Worm (Caenorhabditis elegans) whole organism, young adult: ENCODE results near the gene fbxb-65.
"Not testable (repeated sequence)": the region's sequence is repeated elsewhere in the genome, so short reads cannot be mapped to it uniquely, and the experiment has no call there.

ENCODE experiments used
- B0261.1 ChIP-seq: sonication (generic microtip); optimal IDR thresholded peaks from 2 replicates; lab custom pipeline; 2016; ENCODE audit warnings: mild to moderate bottlenecking, missing genetic modification characterization, moderate library complexity, missing compliant biosample characterization
- C06A6.2 ChIP-seq: fragments of 200-800 bp; sonication (Bioruptor generic); conservative IDR thresholded peaks from 2 replicates; pipeline ENCODE4 v1.3.6; 2022; ENCODE audit warnings: missing genetic modification characterization, missing compliant biosample characterization
- D2030.7 ChIP-seq: fragments of 200-800 bp; sonication (Bioruptor generic); IDR thresholded peaks from 2 replicates; pipeline ENCODE4 v1.3.6; 2022; ENCODE audit warnings: missing genetic modification reagents, missing genetic modification characterization, missing compliant biosample characterization
- F10E7.11 ChIP-seq: sonication (generic microtip); optimal IDR thresholded peaks from 2 replicates; lab custom pipeline; 2017; ENCODE audit warnings: mild to moderate bottlenecking, missing genetic modification characterization, moderate library complexity, missing compliant biosample characterization
- F22D6.2 ChIP-seq: sonication (generic microtip); optimal IDR thresholded peaks from 2 replicates; lab custom pipeline; 2016; ENCODE audit warnings: mild to moderate bottlenecking, missing genetic modification characterization, missing compliant biosample characterization
- Y53F4B.3 ChIP-seq: fragments of 200-800 bp; sonication (Bioruptor generic); IDR thresholded peaks from 2 replicates; pipeline ENCODE4 v1.3.6; 2022; ENCODE audit warnings: missing genetic modification reagents, missing genetic modification characterization, missing compliant biosample characterization
- Y53G8AR.9 ChIP-seq: fragments of 200-800 bp; sonication (Bioruptor generic); conservative IDR thresholded peaks from 2 replicates; pipeline ENCODE4 v1.3.6; 2022; ENCODE audit warnings: missing genetic modification reagents, missing genetic modification characterization, missing compliant biosample characterization
- Y56A3A.18 ChIP-seq: fragments of 200-800 bp; sonication (Bioruptor generic); IDR thresholded peaks from 2 replicates; pipeline ENCODE4 v1.3.6; 2022; ENCODE audit warnings: missing genetic modification reagents, missing genetic modification characterization, missing compliant biosample characterization
- Y67H2A.10 ChIP-seq: fragments of 200-800 bp; sonication (Bioruptor generic); conservative IDR thresholded peaks from 2 replicates; pipeline ENCODE4 v1.3.6; 2022; ENCODE audit warnings: missing genetic modification reagents, missing genetic modification characterization, missing compliant biosample characterization
- ZK185.1 ChIP-seq: sonication (generic microtip); optimal IDR thresholded peaks from 2 replicates; lab custom pipeline; 2016; ENCODE audit warnings: mild to moderate bottlenecking, missing genetic modification characterization, missing compliant biosample characterization; ENCODE audit not compliant: poor library complexity, severe bottlenecking
- ama-1 ChIP-seq, 3 experiments: fragments of 150-350 bp in 1 of 3; sonication (generic microtip) in 2 of 3; optimal IDR thresholded peaks; 2 replicates each; lab custom pipeline; 2014 to 2018; ENCODE audit warnings: missing biosample characterization in 2 of 3, missing genetic modification characterization in 2 of 3, missing genetic modification reagents in 2 of 3
- atf-7 ChIP-seq: sonication (generic microtip); optimal IDR thresholded peaks from 2 replicates; lab custom pipeline; 2017; ENCODE audit warnings: mild to moderate bottlenecking, missing genetic modification characterization, missing compliant biosample characterization
- attf-3 ChIP-seq: fragments of 200-800 bp; sonication (Bioruptor generic); conservative IDR thresholded peaks from 2 replicates; pipeline ENCODE4 v1.3.6; 2022; ENCODE audit warnings: missing genetic modification reagents, missing genetic modification characterization, missing compliant biosample characterization
- attf-5 ChIP-seq: fragments of 200-800 bp; sonication (Bioruptor generic); optimal IDR thresholded peaks from 2 replicates; lab custom pipeline; 2018; ENCODE audit warnings: mild to moderate bottlenecking, missing genetic modification characterization, missing compliant biosample characterization
- cebp-2 ChIP-seq: fragments of 200-800 bp; sonication (Bioruptor generic); IDR thresholded peaks from 2 replicates; pipeline ENCODE4 v1.3.6; 2022; ENCODE audit warnings: missing genetic modification characterization, missing compliant biosample characterization
- ceh-27 ChIP-seq: fragments of 200-800 bp; sonication (Bioruptor generic); optimal IDR thresholded peaks from 2 replicates; lab custom pipeline; 2018; ENCODE audit warnings: mild to moderate bottlenecking, missing genetic modification characterization, moderate library complexity, missing compliant biosample characterization
- ceh-58 ChIP-seq: fragments of 200-800 bp; sonication (Bioruptor generic); IDR thresholded peaks from 2 replicates; pipeline ENCODE4 v1.3.6; 2022; ENCODE audit warnings: missing genetic modification characterization, missing compliant biosample characterization
- chd-7 ChIP-seq: sonication (generic microtip); optimal IDR thresholded peaks from 2 replicates; lab custom pipeline; 2016; ENCODE audit warnings: mild to moderate bottlenecking, missing genetic modification characterization, moderate library complexity, missing compliant biosample characterization
- dox-1 ChIP-seq: fragments of 200-800 bp; sonication (Bioruptor generic); IDR thresholded peaks from 2 replicates; pipeline ENCODE4 v1.3.6; 2022; ENCODE audit warnings: missing genetic modification reagents, missing genetic modification characterization, missing compliant biosample characterization
- ekl-4 ChIP-seq: fragments of 200-800 bp; sonication (Bioruptor generic); IDR thresholded peaks from 2 replicates; pipeline ENCODE4 v1.3.6; 2022; ENCODE audit warnings: missing genetic modification reagents, missing genetic modification characterization, missing compliant biosample characterization
- hlh-26 ChIP-seq: fragments of 200-800 bp; sonication (Bioruptor generic); conservative IDR thresholded peaks from 2 replicates; pipeline ENCODE4 v1.3.6; 2022; ENCODE audit warnings: missing genetic modification reagents, missing genetic modification characterization, missing compliant biosample characterization
- hsf-1 ChIP-seq: fragments of 200-800 bp; sonication (Bioruptor generic); IDR thresholded peaks from 2 replicates; pipeline ENCODE4 v1.3.6; 2022; ENCODE audit warnings: missing genetic modification reagents, missing genetic modification characterization, missing compliant biosample characterization
- lin-35 ChIP-seq, 3 experiments: fragments of 150-350 bp in 2 of 3; sonication (generic microtip) in 1 of 3; optimal IDR thresholded peaks; 2 replicates each; lab custom pipeline; 2014 to 2018; ENCODE audit warnings: missing biosample characterization in 3 of 3, missing genetic modification characterization in 3 of 3, missing genetic modification reagents in 3 of 3
- lin-40 ChIP-seq: sonication (generic microtip); optimal IDR thresholded peaks from 2 replicates; lab custom pipeline; 2016; ENCODE audit warnings: missing genetic modification characterization, mild to moderate bottlenecking, missing compliant biosample characterization, missing genotype, missing genetic modification reagents
- madf-6 ChIP-seq: fragments of 200-800 bp; sonication (Bioruptor generic); IDR thresholded peaks from 2 replicates; pipeline ENCODE4 v1.3.6; 2022; ENCODE audit warnings: missing genetic modification reagents, missing genetic modification characterization, missing compliant biosample characterization
- madf-8 ChIP-seq: fragments of 200-800 bp; sonication (Bioruptor generic); conservative IDR thresholded peaks from 2 replicates; pipeline ENCODE4 v1.3.6; 2022; ENCODE audit warnings: missing genetic modification reagents, missing genetic modification characterization, missing compliant biosample characterization
- mcd-1 ChIP-seq: fragments of 200-800 bp; sonication (Bioruptor generic); IDR thresholded peaks from 2 replicates; pipeline ENCODE4 v1.3.6; 2022; ENCODE audit warnings: missing genetic modification reagents, missing genetic modification characterization, missing compliant biosample characterization
- nhr-80 ChIP-seq: sonication (generic microtip); optimal IDR thresholded peaks from 2 replicates; lab custom pipeline; 2016; ENCODE audit warnings: missing genetic modification characterization, missing compliant biosample characterization
- pha-4 ChIP-seq: fragments of 150-350 bp; sonication (generic microtip); optimal IDR thresholded peaks from 2 replicates; lab custom pipeline; 2014; ENCODE audit warnings: missing biosample characterization, missing genetic modification reagents, missing genetic modification characterization
- rcor-1 ChIP-seq: fragments of 200-800 bp; sonication (Bioruptor generic); IDR thresholded peaks from 2 replicates; pipeline ENCODE4 v1.3.6; 2022; ENCODE audit warnings: missing genetic modification reagents, missing genetic modification characterization, missing compliant biosample characterization
- rpc-1 ChIP-seq, 2 experiments: fragments of 150-350 bp in 1 of 2; sonication (generic microtip) in 1 of 2; optimal IDR thresholded peaks; 2 replicates each; lab custom pipeline; 2014 to 2018; ENCODE audit warnings: missing biosample characterization in 1 of 2, missing genetic modification characterization in 1 of 2, missing genetic modification reagents in 1 of 2, missing genotype in 1 of 2
- somi-1 ChIP-seq: fragments of 200-800 bp; sonication (Bioruptor generic); optimal IDR thresholded peaks from 2 replicates; lab custom pipeline; 2018; ENCODE audit warnings: mild to moderate bottlenecking, missing genetic modification characterization, missing compliant biosample characterization
- tbp1 ChIP-seq: fragments of 200-800 bp; sonication (Bioruptor generic); optimal IDR thresholded peaks from 2 replicates; lab custom pipeline; 2018; ENCODE audit warnings: mild to moderate bottlenecking, missing genetic modification characterization, missing compliant biosample characterization
- zim-3 ChIP-seq: sonication (generic microtip); optimal IDR thresholded peaks from 2 replicates; lab custom pipeline; 2017; ENCODE audit warnings: mild to moderate bottlenecking, missing genetic modification characterization, moderate library complexity, missing compliant biosample characterization
- ztf-22 ChIP-seq: fragments of 200-800 bp; sonication (Bioruptor generic); optimal IDR thresholded peaks from 2 replicates; lab custom pipeline; 2018; ENCODE audit warnings: mild to moderate bottlenecking, missing genetic modification characterization, moderate library complexity, missing compliant biosample characterization
- ztf-28 ChIP-seq: fragments of 200-800 bp; sonication (Bioruptor generic); IDR thresholded peaks from 2 replicates; pipeline ENCODE4 v1.3.6; 2022; ENCODE audit warnings: missing genetic modification reagents, missing genetic modification characterization, missing compliant biosample characterization

Gene fbxb-65

ce11 chrV:19312975-19313374 is 16.4 kb upstream of the fbxb-65 start, which contains the start of gene fbxb-64:
Gene fbxb-64 (plus strand): TSS chrV:19313275.
- 0 out of 2 replicates have a peak, but pooled peaks have one; percentile 6 for TF ChIP-seq dox-1 (GFP tag; lab: Robert Waterston, UW)
- no peak for TF ChIP-seq ekl-4 (GFP tag; lab: Robert Waterston, UW)

ce11 chrV:19317058-19317457 is 12.3 kb upstream of the fbxb-65 start, which contains the start of gene srh-208:
Gene srh-208 (plus strand): TSS chrV:19317358.
- not testable (repeated sequence) for TF ChIP-seq Y53F4B.3; zim-3; ceh-27 (GFP tag; lab: Kevin White, UChicago)

- TF ChIP-seq B0261.1 (tag; lab: Kevin White, UChicago) (no peak), nhr-80 (tag; lab: Kevin White, UChicago) (peak; percentile 36), ceh-27 (GFP tag; lab: Kevin White, UChicago) (no peak), F10E7.11 (tag; lab: Kevin White, UChicago) (no peak), chd-7 (no peak), Y67H2A.10 (GFP tag; lab: Robert Waterston, UW) (no peak)
- TF ChIP-seq, all 124 proteins: peak for 1
These were observed 9.8 kb upstream of the fbxb-65 start, which contains the start of gene C43D7.7 for ce11 chrV:19319460-19319995. Gene C43D7.7 (minus strand): TSS chrV:19319510.

ce11 chrV:19320385-19320784 is 9.0 kb upstream of the fbxb-65 start, which contains the start of gene sdz-6:
Gene sdz-6 (plus strand): TSS chrV:19320613.
- TF ChIP-seq attf-5 (GFP tag; lab: Kevin White, UChicago): no peak
- no peak for TF ChIP-seq Y53G8AR.9 (GFP tag; lab: Robert Waterston, UW)
- no peak for TF ChIP-seq atf-7 (tag; lab: Kevin White, UChicago)
- TF ChIP-seq lin-35 (GFP tag; optimal IDR thresholded peaks at IDR 0.05; lab: Kevin White, UChicago): no peak

ce11 chrV:19322387-19322786 is 7.0 kb upstream of the fbxb-65 start, which contains the start of gene C43D7.4:
Gene C43D7.4 (minus strand): TSS chrV:19322487.
- TF ChIP-seq mcd-1 (GFP tag; lab: Robert Waterston, UW) (no peak), C06A6.2 (GFP tag; lab: Robert Waterston, UW) (no peak), hlh-26 (GFP tag; lab: Robert Waterston, UW) (no peak), F22D6.2 (tag; lab: Kevin White, UChicago) (no peak), Y53G8AR.9 (GFP tag; lab: Robert Waterston, UW) (no peak), ZK185.1 (tag; lab: Kevin White, UChicago) (no peak), hsf-1 (GFP tag; lab: Robert Waterston, UW) (no peak), pha-4 (no peak), madf-8 (GFP tag; lab: Robert Waterston, UW) (no peak)

- no peak for TF ChIP-seq rpc-1 (optimal IDR thresholded peaks at IDR 0.05; lab: Kevin White, UChicago)
- no peak for TF ChIP-seq rpc-1 (tag; optimal IDR thresholded peaks at IDR 0.05; lab: Kevin White, UChicago)
- TF ChIP-seq lin-35 (GFP tag; optimal IDR thresholded peaks at IDR 0.05; lab: Kevin White, UChicago): no peak
- TF ChIP-seq ztf-22 (GFP tag; lab: Kevin White, UChicago): no peak
- no peak for TF ChIP-seq somi-1 (GFP tag; lab: Kevin White, UChicago)
- no peak for TF ChIP-seq Y56A3A.18 (GFP tag; lab: Robert Waterston, UW)
- no peak for TF ChIP-seq ztf-28 (GFP tag; lab: Robert Waterston, UW)
- TF ChIP-seq lin-40 (tag; lab: Kevin White, UChicago): no peak
- TF ChIP-seq chd-7: no peak
- no peak for TF ChIP-seq rcor-1 (GFP tag; lab: Robert Waterston, UW)
- no peak for TF ChIP-seq C06A6.2 (GFP tag; lab: Robert Waterston, UW)
- no peak for TF ChIP-seq ceh-58 (GFP tag; lab: Robert Waterston, UW)
- no peak for TF ChIP-seq mcd-1 (GFP tag; lab: Robert Waterston, UW)
- TF ChIP-seq madf-6: no peak
- TF ChIP-seq attf-3: no peak
- no peak for TF ChIP-seq tbp1 (GFP tag; lab: Kevin White, UChicago)
- TF ChIP-seq cebp-2 (GFP tag; lab: Robert Waterston, UW): no peak
- no peak for TF ChIP-seq D2030.7 (GFP tag; lab: Robert Waterston, UW)
- TF ChIP-seq ama-1 (optimal IDR thresholded peaks at IDR 0.05; lab: Kevin White, UChicago): no peak
- no peak for TF ChIP-seq ama-1 (GFP tag; optimal IDR thresholded peaks at IDR 0.05; lab: Kevin White, UChicago)
These were observed 3.9 kb upstream of the fbxb-65 start for ce11 chrV:19325436-19325835.
